Worm (Caenorhabditis elegans): ENCODE data around the gene C14C10.2.
A peak's percentile ranks its signal among the peaks of the same experiment; 100 is the strongest.

The C14C10.2 gene

DNA sequence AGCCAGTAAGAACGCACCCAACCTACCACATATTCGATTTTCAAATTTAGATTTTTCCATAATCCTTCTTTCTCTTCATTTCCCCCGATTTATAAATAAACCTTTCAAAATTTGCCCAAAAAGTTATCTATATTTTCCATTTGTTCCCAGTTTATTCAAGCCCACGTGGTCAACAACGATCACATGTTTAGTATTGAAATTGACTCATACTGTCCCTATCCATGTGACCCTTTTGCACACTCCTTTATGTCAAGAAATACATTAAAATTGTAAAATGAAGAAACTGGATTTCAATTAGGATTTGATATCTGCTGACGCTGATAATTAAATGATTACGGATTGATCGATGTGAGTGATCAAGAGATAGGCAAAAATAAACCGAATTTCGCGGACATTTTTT is 42.9 kb upstream of the C14C10.2 start:
- TF ChIP-seq F13H6.1 (tag; optimal IDR thresholded peaks at IDR 0.05): no peak
- TF ChIP-seq C38D4.7 (GFP tag; optimal IDR thresholded peaks at IDR 0.05): no peak
- no peak for TF ChIP-seq madf-2 (tag; optimal IDR thresholded peaks at IDR 0.05)
- TF ChIP-seq ceh-14 (tag; optimal IDR thresholded peaks at IDR 0.05): no peak
- no peak for TF ChIP-seq lin-11 (tag; optimal IDR thresholded peaks at IDR 0.05)
- no peak for TF ChIP-seq gmeb-2 (tag; optimal IDR thresholded peaks at IDR 0.05)
- TF ChIP-seq tbx-7 (tag; optimal IDR thresholded peaks at IDR 0.05): no peak
- no peak for TF ChIP-seq hlh-30 (tag; optimal IDR thresholded peaks at IDR 0.05; ENCODE audit: insufficient read depth)
- no peak for TF ChIP-seq K02D7.2 (tag; optimal IDR thresholded peaks at IDR 0.05)
- TF ChIP-seq pqm-1 (tag; optimal IDR thresholded peaks at IDR 0.05): no peak
- no peak for TF ChIP-seq npax-4 (tag; optimal IDR thresholded peaks at IDR 0.05)
- no peak for TF ChIP-seq ceh-19 (GFP tag; optimal IDR thresholded peaks at IDR 0.05)
- TF ChIP-seq sox-2 (GFP tag; IDR thresholded peaks at IDR 0.05): no peak
- no peak for TF ChIP-seq ceh-45 (GFP tag; IDR thresholded peaks at IDR 0.05)
- TF ChIP-seq ceh-18 (tag; optimal IDR thresholded peaks at IDR 0.05): no peak
- no peak for TF ChIP-seq ceh-30 (tag; optimal IDR thresholded peaks at IDR 0.05)
- no peak for TF ChIP-seq ceh-22 (tag; optimal IDR thresholded peaks at IDR 0.05)
- no peak for TF ChIP-seq ama-1 (optimal IDR thresholded peaks at IDR 0.05)

DNA sequence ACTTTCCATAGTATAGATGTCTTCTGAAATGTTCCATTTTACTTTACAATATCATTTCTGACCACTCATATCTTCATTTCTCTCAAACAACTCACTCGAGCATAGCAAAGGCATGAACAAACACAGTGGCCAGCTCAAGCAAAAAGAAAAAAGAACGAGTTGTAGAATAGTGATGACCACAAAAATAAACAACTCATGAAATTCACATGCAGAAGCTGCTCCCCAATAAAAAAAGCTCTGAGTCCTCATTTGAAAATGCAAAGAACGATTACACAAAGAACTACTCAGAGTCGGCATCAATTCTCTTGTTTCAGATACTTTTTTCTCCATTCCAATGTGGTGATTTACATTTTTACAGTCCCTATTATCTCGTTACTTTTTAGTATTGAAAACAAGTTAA is 42.5 kb upstream of the C14C10.2 start:
- no peak for TF ChIP-seq elt-4 (tag; optimal IDR thresholded peaks at IDR 0.05)
- no peak for TF ChIP-seq ceh-24 (tag; optimal IDR thresholded peaks at IDR 0.05)
- no peak for TF ChIP-seq unc-3 (GFP tag; conservative IDR thresholded peaks at IDR 0.05)
- no peak for TF ChIP-seq unc-3 (tag; optimal IDR thresholded peaks at IDR 0.05)
- no peak for TF ChIP-seq lin-11 (tag; optimal IDR thresholded peaks at IDR 0.05)
- no peak for TF ChIP-seq ets-4 (tag; optimal IDR thresholded peaks at IDR 0.05)
- TF ChIP-seq ceh-6 (GFP tag; optimal IDR thresholded peaks at IDR 0.05): no peak
- no peak for TF ChIP-seq ceh-45 (GFP tag; IDR thresholded peaks at IDR 0.05)

- TF ChIP-seq ceh-19 (GFP tag; optimal IDR thresholded peaks at IDR 0.05) (no peak), pros-1 (tag; optimal IDR thresholded peaks at IDR 0.05) (no peak), fkh-10 (GFP tag; optimal IDR thresholded peaks at IDR 0.05) (no peak), hlh-15 (tag; optimal IDR thresholded peaks at IDR 0.05) (no peak), ahr-1 (tag; optimal IDR thresholded peaks at IDR 0.05) (no peak), elt-2 (tag; optimal IDR thresholded peaks at IDR 0.05) (peak; percentile 93), ceh-2 (tag; optimal IDR thresholded peaks at IDR 0.05) (no peak)
Observed at ce11 chrV:12634050-12634449, 41.8 kb upstream of the C14C10.2 start.

DNA sequence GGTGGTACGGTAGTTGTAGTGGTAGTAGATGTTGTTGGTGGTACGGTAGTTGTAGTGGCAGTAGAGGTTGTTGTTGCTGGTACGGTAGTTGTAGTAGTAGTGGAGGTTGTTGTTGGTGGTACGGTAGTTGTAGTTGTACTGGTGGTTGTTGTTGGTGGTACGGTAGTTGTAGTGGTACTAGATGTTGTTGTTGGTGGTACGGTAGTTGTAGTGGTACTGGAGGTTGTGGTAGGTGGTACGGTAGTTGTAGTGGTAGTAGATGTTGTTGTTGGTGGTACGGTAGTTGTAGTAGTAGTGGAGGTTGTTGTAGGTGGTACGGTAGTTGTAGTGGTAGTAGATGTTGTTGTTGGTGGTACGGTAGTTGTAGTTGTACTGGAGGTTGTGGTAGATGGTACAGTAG is 40.8 kb upstream of the C14C10.2 start:
- no peak for TF ChIP-seq syd-9 (tag; optimal IDR thresholded peaks at IDR 0.05)
- TF ChIP-seq sox-4 (tag; optimal IDR thresholded peaks at IDR 0.05): peak; percentile 36

- no peak for TF ChIP-seq odd-2 (tag; optimal IDR thresholded peaks at IDR 0.05)
- TF ChIP-seq ceh-34 (tag; optimal IDR thresholded peaks at IDR 0.05): no peak
- TF ChIP-seq pag-3 (tag; optimal IDR thresholded peaks at IDR 0.05; ENCODE audit: borderline replicate concordance): no peak
- TF ChIP-seq sdc-2 (tag; optimal IDR thresholded peaks at IDR 0.05): no peak
- TF ChIP-seq npax-4 (tag; optimal IDR thresholded peaks at IDR 0.05): no peak
- no peak for TF ChIP-seq dmd-4 (tag; optimal IDR thresholded peaks at IDR 0.05; ENCODE audit: borderline replicate concordance)
- no peak for TF ChIP-seq lin-11 (tag; optimal IDR thresholded peaks at IDR 0.05)
- TF ChIP-seq ceh-14 (tag; optimal IDR thresholded peaks at IDR 0.05): no peak
- no peak for TF ChIP-seq fax-1 (tag; optimal IDR thresholded peaks at IDR 0.05)
- TF ChIP-seq hlh-15 (tag; optimal IDR thresholded peaks at IDR 0.05): no peak
- TF ChIP-seq pha-2 (tag; optimal IDR thresholded peaks at IDR 0.05): no peak
- no peak for TF ChIP-seq tbx-7 (tag; optimal IDR thresholded peaks at IDR 0.05)
Observed at ce11 chrV:12632048-12632447, 39.8 kb upstream of the C14C10.2 start, which contains the start of gene srx-113. srx-113 (minus strand) TSS chrV:12632148.
